Worm (Caenorhabditis elegans): ENCODE measurements around the gene swd-2.1.

Gene swd-2.1

ce11 chrIV:7800338-7800737 is 24.5 kb downstream of the swd-2.1 start (continued):
- TF ChIP-seq pha-4 (tag; optimal IDR thresholded peaks at IDR 0.05) (no peak), lir-1 (GFP tag; conservative IDR thresholded peaks at IDR 0.05) (no peak), somi-1 (GFP tag; optimal IDR thresholded peaks at IDR 0.05) (no peak), aptf-2 (GFP tag; conservative IDR thresholded peaks at IDR 0.05) (no peak), lag-1 (GFP tag; IDR thresholded peaks at IDR 0.05) (no peak), F49E8.2 (tag; optimal IDR thresholded peaks at IDR 0.05; ENCODE audit: insufficient read depth) (peak; percentile 80), snpc-1.1 (tag; optimal IDR thresholded peaks at IDR 0.05; ENCODE audit: insufficient read depth) (peak; percentile 52), ets-4 (GFP tag; optimal IDR thresholded peaks at IDR 0.05) (no peak), mes-4 (tag; optimal IDR thresholded peaks at IDR 0.05) (no peak), hmg-20 (GFP tag; IDR thresholded peaks at IDR 0.05) (peak; percentile 32; the same call in 1 of the 2 replicates), K12H6.12 (tag; optimal IDR thresholded peaks at IDR 0.05) (no peak), B0261.1 (tag; optimal IDR thresholded peaks at IDR 0.05) (no peak), ztf-18 (tag; optimal IDR thresholded peaks at IDR 0.05) (no peak), dpl-1 (GFP tag; optimal IDR thresholded peaks at IDR 0.05) (no peak), F57C9.4 (tag; optimal IDR thresholded peaks at IDR 0.05) (no peak), ZK185.1 (tag; optimal IDR thresholded peaks at IDR 0.05; ENCODE audit: poor library complexity, severe bottlenecking) (no peak), lsl-1 (GFP tag; optimal IDR thresholded peaks at IDR 0.05) (peak; percentile 3), aptf-3 (GFP tag; IDR thresholded peaks at IDR 0.05) (no peak), sptf-2 (GFP tag; optimal IDR thresholded peaks at IDR 0.05) (no peak), pbrm-1 (GFP tag; IDR thresholded peaks at IDR 0.05) (no peak), let-607 (tag; optimal IDR thresholded peaks at IDR 0.05) (no peak), lin-40 (tag; optimal IDR thresholded peaks at IDR 0.05) (no peak), B0035.1 (tag; optimal IDR thresholded peaks at IDR 0.05) (no peak), tlf-1 (GFP tag; optimal IDR thresholded peaks at IDR 0.05) (peak; percentile 43), snpc-3.4 (tag; optimal IDR thresholded peaks at IDR 0.05) (peak; percentile 45), ekl-4 (GFP tag; IDR thresholded peaks at IDR 0.05) (peak; percentile 82), madf-3 (GFP tag; IDR thresholded peaks at IDR 0.05) (0 out of 2 replicates have a peak, but pooled peaks have one; percentile 60), F10E7.11 (tag; optimal IDR thresholded peaks at IDR 0.05) (no peak), hlh-26 (GFP tag; conservative IDR thresholded peaks at IDR 0.05) (no peak), hlh-12 (tag; optimal IDR thresholded peaks at IDR 0.05) (no peak), nfyb-1 (GFP tag; IDR thresholded peaks at IDR 0.05) (no peak), nhr-27 (tag; optimal IDR thresholded peaks at IDR 0.05) (no peak), mxl-1 (tag; optimal IDR thresholded peaks at IDR 0.05) (no peak), Y95B8A.8 (GFP tag; IDR thresholded peaks at IDR 0.05) (no peak), ama-1 (optimal IDR thresholded peaks at IDR 0.05) (no peak), ama-1 (GFP tag; optimal IDR thresholded peaks at IDR 0.05) (peak in 1 of 2 experiments; percentile 94), efl-1 (GFP tag; optimal IDR thresholded peaks at IDR 0.05) (peak; percentile 41), repo-1 (tag; optimal IDR thresholded peaks at IDR 0.05) (no peak), ztf-28 (GFP tag; IDR thresholded peaks at IDR 0.05) (no peak), F55B11.4 (tag; optimal IDR thresholded peaks at IDR 0.05; ENCODE audit: borderline replicate concordance, insufficient read depth) (no peak), madf-6 (GFP tag; IDR thresholded peaks at IDR 0.05) (peak; percentile 82), die-1 (tag; optimal IDR thresholded peaks at IDR 0.05) (no peak), nhr-179 (tag; optimal IDR thresholded peaks at IDR 0.05) (no peak), tbp1 (GFP tag; optimal IDR thresholded peaks at IDR 0.05) (no peak), akir-1 (GFP tag; optimal IDR thresholded peaks at IDR 0.05) (no peak), snpc-1.3 (tag; optimal IDR thresholded peaks at IDR 0.05; ENCODE audit: insufficient read depth) (peak; percentile 41), Y56A3A.18 (GFP tag; IDR thresholded peaks at IDR 0.05) (0 out of 2 replicates have a peak, but pooled peaks have one; percentile 47), hmg-1.2 (GFP tag; IDR thresholded peaks at IDR 0.05) (no peak; the same call in 1 of the 2 replicates), hsf-1 (GFP tag; IDR thresholded peaks at IDR 0.05) (no peak; the same call in none of the 2 replicates)
